Fruit fly (Drosophila melanogaster): Measurements from ENCODE around the gene CG31088.

The CG31088 gene

dm6 chr3R:15974235-15974634, 23.5 kb upstream of the CG31088 start (continued):
- peak; percentile 58 for TF ChIP-seq Nf-YC (tag; optimal IDR thresholded peaks at IDR 0.05)
- TF ChIP-seq hb (GFP tag; IDR thresholded peaks at IDR 0.05; ENCODE audit: partially characterized antibody): no peak
- TF ChIP-seq az2 (GFP tag; optimal IDR thresholded peaks at IDR 0.05): peak; percentile 85
- TF ChIP-seq pfk (GFP tag; optimal IDR thresholded peaks at IDR 0.05): no peak
- TF ChIP-seq CG18599 (GFP tag; optimal IDR thresholded peaks at IDR 0.05): peak; percentile 83
- TF ChIP-seq HLH4C (GFP tag; IDR thresholded peaks at IDR 0.05; ENCODE audit: partially characterized antibody): no peak
- no peak for TF ChIP-seq CG32772 (GFP tag; IDR thresholded peaks at IDR 0.05)
- no peak for TF ChIP-seq Ravus (GFP tag; IDR thresholded peaks at IDR 0.05)
- peak; percentile 48 for TF ChIP-seq CG8359 (GFP tag; optimal IDR thresholded peaks at IDR 0.05; ENCODE audit: borderline replicate concordance)
- no peak for TF ChIP-seq Doc2 (GFP tag; IDR thresholded peaks at IDR 0.05)
- no peak for TF ChIP-seq nerfin-2 (GFP tag; IDR thresholded peaks at IDR 0.05; ENCODE audit: partially characterized antibody)
- TF ChIP-seq grau (tag; optimal IDR thresholded peaks at IDR 0.05): peak; percentile 88
- TF ChIP-seq nmo (GFP tag; optimal IDR thresholded peaks at IDR 0.05): peak; percentile 89
- peak; percentile 76 for TF ChIP-seq her (GFP tag; optimal IDR thresholded peaks at IDR 0.05)
- peak; percentile 65 for TF ChIP-seq CG2875 (GFP tag; optimal IDR thresholded peaks at IDR 0.05)
- TF ChIP-seq CG4360 (GFP tag; IDR thresholded peaks at IDR 0.05): no peak
- no peak for TF ChIP-seq jigr1 (GFP tag; IDR thresholded peaks at IDR 0.05)
- peak; percentile 70 for TF ChIP-seq Mad (GFP tag; optimal IDR thresholded peaks at IDR 0.05)
- TF ChIP-seq scrt (GFP tag; optimal IDR thresholded peaks at IDR 0.05): peak; percentile 57
- TF ChIP-seq CG14860 (GFP tag; IDR thresholded peaks at IDR 0.05; ENCODE audit: partially characterized antibody): no peak
- peak; percentile 76 for TF ChIP-seq CG9437 (GFP tag; optimal IDR thresholded peaks at IDR 0.05)
- peak; percentile 88 for TF ChIP-seq Oli (tag; optimal IDR thresholded peaks at IDR 0.05)
- peak; percentile 66 for TF ChIP-seq gsb-n (tag; optimal IDR thresholded peaks at IDR 0.05)
- TF ChIP-seq Mrtf (GFP tag; IDR thresholded peaks at IDR 0.05): no peak
- TF ChIP-seq CG34422 (GFP tag; IDR thresholded peaks at IDR 0.05): no peak
- peak; percentile 70 for TF ChIP-seq CG10147 (GFP tag; optimal IDR thresholded peaks at IDR 0.05)
- no peak for TF ChIP-seq Hr39 (optimal IDR thresholded peaks at IDR 0.05)
- no peak for TF ChIP-seq Neu2 (GFP tag; optimal IDR thresholded peaks at IDR 0.05; ENCODE audit: borderline replicate concordance)
- TF ChIP-seq cg (GFP tag; optimal IDR thresholded peaks at IDR 0.05): no peak
- TF ChIP-seq CG32767 (GFP tag; IDR thresholded peaks at IDR 0.05): no peak
- peak; percentile 80 to 81 for TF ChIP-seq dpn (GFP tag; optimal IDR thresholded peaks at IDR 0.05)
- no peak for TF ChIP-seq hkb (optimal IDR thresholded peaks at IDR 0.05)
- TF ChIP-seq hkb (GFP tag; IDR thresholded peaks at IDR 0.05): no peak
- TF ChIP-seq dysf (GFP tag; IDR thresholded peaks at IDR 0.05): no peak
- TF ChIP-seq Ssrp (tag; optimal IDR thresholded peaks at IDR 0.05): peak; percentile 85
- peak; percentile 45 for TF ChIP-seq Bdp1 (GFP tag; optimal IDR thresholded peaks at IDR 0.05)
- no peak for TF ChIP-seq CG14667 (GFP tag; IDR thresholded peaks at IDR 0.05)
- TF ChIP-seq Aef1 (GFP tag; IDR thresholded peaks at IDR 0.05): no peak
- no peak for TF ChIP-seq B-H1 (GFP tag; IDR thresholded peaks at IDR 0.05)
- peak; percentile 58 for TF ChIP-seq Dip3 (GFP tag; optimal IDR thresholded peaks at IDR 0.05)
- no peak for TF ChIP-seq Elba2 (GFP tag; optimal IDR thresholded peaks at IDR 0.05)

DNA sequence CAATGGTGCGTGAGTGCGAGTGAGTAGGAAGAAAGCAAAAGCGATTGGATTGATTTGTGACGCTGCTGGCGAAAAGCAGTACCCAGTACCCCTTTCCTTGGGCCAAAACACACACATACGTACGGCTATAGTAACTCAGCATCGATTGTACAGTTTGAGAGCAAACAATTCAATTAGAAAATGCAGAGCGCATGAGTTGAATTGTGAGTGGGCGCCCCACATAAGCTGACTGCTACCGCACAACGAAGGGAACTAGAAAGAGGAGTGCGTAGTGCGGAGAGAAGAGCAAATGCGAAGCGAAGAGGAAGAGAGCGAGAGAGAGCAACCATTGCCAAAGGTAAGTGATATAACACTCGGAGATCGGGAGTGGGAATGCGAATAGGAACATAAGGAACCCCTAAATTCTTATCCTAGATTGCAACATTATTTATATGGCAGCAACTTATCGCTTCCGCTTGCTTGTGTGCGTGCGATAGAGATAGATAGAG, 22.8 kb upstream of the CG31088 start:
- peak; percentile 7 for TF ChIP-seq zen (tag; optimal IDR thresholded peaks at IDR 0.05)
- no peak for TF ChIP-seq Dp (GFP tag; optimal IDR thresholded peaks at IDR 0.05)
- peak; percentile 75 for TF ChIP-seq YL-1 (GFP tag; optimal IDR thresholded peaks at IDR 0.05)
- peak; percentile 82 for TF ChIP-seq kni (GFP tag; optimal IDR thresholded peaks at IDR 0.05)
- TF ChIP-seq CG4360 (GFP tag; IDR thresholded peaks at IDR 0.05): no peak
- no peak for TF ChIP-seq Sox100B (GFP tag; optimal IDR thresholded peaks at IDR 0.05)
- TF ChIP-seq CG14965 (GFP tag; optimal IDR thresholded peaks at IDR 0.05; ENCODE audit: borderline replicate concordance): no peak
- no peak for TF ChIP-seq NfI (GFP tag; optimal IDR thresholded peaks at IDR 0.05)
- no peak for TF ChIP-seq vfl (GFP tag; optimal IDR thresholded peaks at IDR 0.05)
- TF ChIP-seq CG7987 (GFP tag; optimal IDR thresholded peaks at IDR 0.05): peak; percentile 62
- no peak for TF ChIP-seq oc (tag; optimal IDR thresholded peaks at IDR 0.05)
- no peak for TF ChIP-seq CG12942 (GFP tag; optimal IDR thresholded peaks at IDR 0.05)
- TF ChIP-seq cg (GFP tag; optimal IDR thresholded peaks at IDR 0.05): peak; percentile 86
- no peak for TF ChIP-seq CG31441 (GFP tag; IDR thresholded peaks at IDR 0.05)
